Worm (Caenorhabditis elegans) whole organism, L3 larva: Measurements from ENCODE around the gene C07G1.15.

Source experiments
- R02D3.7 ChIP-seq: fragments of 150-350 bp; optimal IDR thresholded peaks from 2 replicates; lab custom pipeline; 2014; ENCODE audit warnings: missing biosample characterization, missing genetic modification characterization
- ama-1 ChIP-seq: fragments of 150-350 bp; optimal IDR thresholded peaks from 2 replicates; lab custom pipeline; 2018
- ceh-16 ChIP-seq: sonication (generic microtip); optimal IDR thresholded peaks from 2 replicates; lab custom pipeline; 2017; ENCODE audit warnings: missing biosample characterization, missing genetic modification characterization
- ceh-28 ChIP-seq: fragments of 150-350 bp; optimal IDR thresholded peaks from 2 replicates; lab custom pipeline; 2014; ENCODE audit warnings: missing biosample characterization, missing genetic modification reagents, missing genetic modification characterization
- ceh-9 ChIP-seq: sonication (generic microtip); optimal IDR thresholded peaks from 2 replicates; lab custom pipeline; 2018; ENCODE audit warnings: missing biosample characterization, missing genetic modification characterization
- egl-27 ChIP-seq: sonication (generic microtip); optimal IDR thresholded peaks from 4 replicates; lab custom pipeline; 2017; ENCODE audit warnings: missing biosample characterization, missing genetic modification reagents, missing genetic modification characterization
- elt-1 ChIP-seq: fragments of 150-350 bp; optimal IDR thresholded peaks from 2 replicates; lab custom pipeline; 2014; ENCODE audit warnings: missing biosample characterization, missing genetic modification characterization
- elt-2 ChIP-seq: sonication (generic microtip); optimal IDR thresholded peaks from 2 replicates; lab custom pipeline; 2016; ENCODE audit warnings: missing genetic modification reagents, mild to moderate bottlenecking, missing genetic modification characterization, missing compliant biosample characterization
- elt-3 ChIP-seq, 3 experiments: fragments of 150-350 bp in 1 of 3; sonication (generic microtip) in 2 of 3; optimal IDR thresholded peaks; 2 replicates in 2 of 3; 4 replicates in 1 of 3; lab custom pipeline; 2014 to 2017; ENCODE audit warnings: missing biosample characterization in 3 of 3, missing genetic modification characterization in 3 of 3
- eor-1 ChIP-seq, 2 experiments: fragments of 150-350 bp; optimal IDR thresholded peaks; 2 replicates each; lab custom pipeline; 2014 to 2018; ENCODE audit warnings: missing biosample characterization in 2 of 2, missing genetic modification characterization in 2 of 2
- fkh-10 ChIP-seq: sonication (generic microtip); optimal IDR thresholded peaks from 2 replicates; lab custom pipeline; 2017; ENCODE audit warnings: missing biosample characterization, missing genetic modification reagents, missing genetic modification characterization
- fkh-2 ChIP-seq: fragments of 150-350 bp; optimal IDR thresholded peaks from 2 replicates; lab custom pipeline; 2014; ENCODE audit warnings: missing biosample characterization, missing genetic modification reagents, missing genetic modification characterization
- jun-1 ChIP-seq: fragments of 150-350 bp; optimal IDR thresholded peaks from 2 replicates; lab custom pipeline; 2014; ENCODE audit warnings: missing biosample characterization, missing genetic modification reagents, missing genetic modification characterization
- lin-39 ChIP-seq: fragments of 150-350 bp; optimal IDR thresholded peaks from 2 replicates; lab custom pipeline; 2018; ENCODE audit warnings: missing biosample characterization, missing genetic modification reagents, missing genetic modification characterization
- lsy-12 ChIP-seq: sonication (generic microtip); optimal IDR thresholded peaks from 2 replicates; lab custom pipeline; 2016; ENCODE audit warnings: mild to moderate bottlenecking, missing genetic modification characterization, missing compliant biosample characterization
- mdl-1 ChIP-seq: fragments of 150-350 bp; optimal IDR thresholded peaks from 2 replicates; lab custom pipeline; 2014; ENCODE audit warnings: missing biosample characterization, missing genetic modification characterization
- mml-1 ChIP-seq: fragments of 150-350 bp; sonication (generic microtip); optimal IDR thresholded peaks from 3 replicates; lab custom pipeline; 2014; ENCODE audit warnings: missing biosample characterization, missing genetic modification characterization
- nhr-12 ChIP-seq: fragments of 150-350 bp; optimal IDR thresholded peaks from 2 replicates; lab custom pipeline; 2014; ENCODE audit warnings: missing biosample characterization, missing genetic modification characterization
- nhr-23 ChIP-seq: fragments of 150-350 bp; optimal IDR thresholded peaks from 2 replicates; lab custom pipeline; 2014; ENCODE audit warnings: missing biosample characterization, missing genetic modification reagents, missing genetic modification characterization
- nhr-237 ChIP-seq: fragments of 150-350 bp; optimal IDR thresholded peaks from 2 replicates; lab custom pipeline; 2014; ENCODE audit warnings: missing biosample characterization, missing genetic modification characterization
- nhr-25 ChIP-seq: sonication (generic microtip); optimal IDR thresholded peaks from 2 replicates; lab custom pipeline; 2017; ENCODE audit warnings: missing biosample characterization, missing genetic modification characterization
- nhr-67 ChIP-seq: fragments of 150-350 bp; optimal IDR thresholded peaks from 2 replicates; lab custom pipeline; 2014; ENCODE audit warnings: missing biosample characterization, missing genetic modification characterization
- nhr-76 ChIP-seq: fragments of 150-350 bp; sonication (generic microtip); optimal IDR thresholded peaks from 5 replicates; lab custom pipeline; 2014; ENCODE audit warnings: missing biosample characterization, missing genetic modification characterization
- pha-4 ChIP-seq: fragments of 150-350 bp; optimal IDR thresholded peaks from 2 replicates; lab custom pipeline; 2014; ENCODE audit warnings: missing biosample characterization, missing genetic modification reagents, missing genetic modification characterization
- pqm-1 ChIP-seq: fragments of 150-350 bp; optimal IDR thresholded peaks from 2 replicates; lab custom pipeline; 2017; ENCODE audit warnings: missing biosample characterization, missing genetic modification characterization, inconsistent platforms
- sea-2 ChIP-seq: fragments of 150-350 bp; sonication (generic microtip); optimal IDR thresholded peaks from 4 replicates; lab custom pipeline; 2014; ENCODE audit warnings: missing biosample characterization, missing genetic modification reagents, missing genetic modification characterization
- skn-1 ChIP-seq: fragments of 150-350 bp; optimal IDR thresholded peaks from 2 replicates; lab custom pipeline; 2014; ENCODE audit warnings: missing biosample characterization, missing genetic modification characterization
- snpc-4 ChIP-seq: fragments of 150-350 bp; optimal IDR thresholded peaks from 2 replicates; lab custom pipeline; 2014; ENCODE audit warnings: missing biosample characterization, missing genetic modification characterization
- unc-39 ChIP-seq: sonication (generic microtip); optimal IDR thresholded peaks from 4 replicates; lab custom pipeline; 2017; ENCODE audit warnings: missing biosample characterization, missing genetic modification characterization
- zag-1 ChIP-seq: fragments of 150-350 bp; optimal IDR thresholded peaks from 2 replicates; lab custom pipeline; 2014; ENCODE audit warnings: missing biosample characterization, missing genetic modification characterization
- ztf-11 ChIP-seq: fragments of 150-350 bp; optimal IDR thresholded peaks from 2 replicates; lab custom pipeline; 2014; ENCODE audit warnings: missing biosample characterization, missing genetic modification characterization

The C07G1.15 gene

DNA sequence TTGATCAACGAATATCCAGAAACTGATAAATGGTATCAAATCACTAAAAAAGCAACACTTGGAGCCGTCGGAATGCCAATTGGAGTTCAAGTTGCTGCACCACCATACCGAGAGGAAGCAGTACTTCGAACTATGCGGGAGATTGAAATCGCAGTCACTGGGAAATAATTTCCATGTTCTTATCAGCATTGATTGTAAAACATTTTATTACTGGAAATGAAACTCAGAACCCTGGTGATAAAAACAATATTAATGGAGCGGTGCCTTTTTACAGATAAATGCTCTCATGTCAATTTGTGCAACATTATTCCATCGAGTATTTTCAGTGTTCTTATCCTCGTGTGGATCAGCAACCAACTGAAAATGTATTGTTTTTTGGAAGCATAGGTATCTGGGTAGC, 8.0 kb upstream of the C07G1.15 start:
- peak; percentile 66 for TF ChIP-seq elt-2 (tag; lab: Kevin White, UChicago)
- no peak for TF ChIP-seq eor-1 (tag; optimal IDR thresholded peaks at IDR 0.05; lab: Kevin White, UChicago)
- TF ChIP-seq snpc-4 (tag; lab: Kevin White, UChicago) = no peak
- no peak for TF ChIP-seq elt-3 (tag; optimal IDR thresholded peaks at IDR 0.05; lab: Kevin White, UChicago)
- TF ChIP-seq egl-27 (tag; lab: Kevin White, UChicago) = no peak
- peak; percentile 59 for TF ChIP-seq pqm-1 (tag; lab: Kevin White, UChicago)
- no peak for TF ChIP-seq R02D3.7 (tag; lab: Kevin White, UChicago)

DNA sequence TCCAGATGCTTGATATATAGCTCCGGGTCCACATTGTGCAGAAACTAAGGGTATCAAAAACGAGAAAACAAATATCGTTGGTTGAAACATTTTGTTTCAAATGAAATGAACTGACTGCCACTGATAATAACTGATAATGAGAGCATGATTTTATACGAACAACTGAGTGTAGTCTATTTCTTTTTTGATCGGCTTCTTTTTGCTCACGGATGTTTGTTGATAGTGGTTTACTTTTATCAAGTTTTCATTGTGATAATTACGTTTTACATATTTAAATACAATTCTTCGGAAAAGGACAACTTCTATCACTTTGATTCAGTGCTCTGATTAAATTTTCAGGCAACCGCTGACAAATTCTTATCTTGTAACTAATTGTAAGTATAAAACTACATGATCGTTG, 6.1 kb upstream of the C07G1.15 start, which contains the start of gene clec-51:
Gene clec-51, minus strand, starts transcription at position 114 of the 400 bp plus-strand sequence.
- TF ChIP-seq nhr-25 (tag; lab: Kevin White, UChicago) = no peak
- no peak for TF ChIP-seq mml-1 (tag; lab: Kevin White, UChicago)
- peak; percentile 90 for TF ChIP-seq elt-2 (tag; lab: Kevin White, UChicago)
- TF ChIP-seq ceh-16 (tag; lab: Kevin White, UChicago) = no peak
- no peak for TF ChIP-seq ztf-11 (tag; lab: Kevin White, UChicago)
- peak; percentile 22 for TF ChIP-seq pha-4 (tag; lab: Kevin White, UChicago)
- peak; percentile 88 for TF ChIP-seq pqm-1 (tag; lab: Kevin White, UChicago)
- peak; percentile 47 for TF ChIP-seq jun-1 (tag; lab: Kevin White, UChicago)
- TF ChIP-seq, all 47 proteins: peak for 4

DNA sequence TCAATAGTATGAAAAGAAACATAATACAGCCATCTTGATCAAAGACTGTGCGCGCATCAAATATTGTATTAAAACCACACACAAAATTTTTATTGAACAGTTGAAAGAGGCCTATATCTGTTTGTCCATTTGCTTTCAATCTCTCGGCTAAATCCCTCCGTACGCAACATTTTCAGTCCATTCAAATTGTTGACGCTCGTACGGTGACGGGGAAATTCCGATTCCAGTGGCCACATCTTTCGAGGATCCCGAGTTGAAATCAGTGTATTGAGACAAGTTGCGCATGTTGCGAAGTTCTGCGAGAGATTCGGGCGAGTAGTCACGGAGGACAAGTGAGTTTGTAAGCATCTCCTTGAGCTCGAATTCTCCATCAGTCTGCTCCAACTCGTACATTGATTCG, 5.3 kb upstream of the C07G1.15 start:
- TF ChIP-seq nhr-76 (tag; lab: Kevin White, UChicago) (no peak), R02D3.7 (tag; lab: Kevin White, UChicago) (no peak), nhr-237 (tag; lab: Kevin White, UChicago) (no peak), fkh-2 (tag; lab: Kevin White, UChicago) (no peak)
- TF ChIP-seq, all 47 proteins: peak for 0

DNA sequence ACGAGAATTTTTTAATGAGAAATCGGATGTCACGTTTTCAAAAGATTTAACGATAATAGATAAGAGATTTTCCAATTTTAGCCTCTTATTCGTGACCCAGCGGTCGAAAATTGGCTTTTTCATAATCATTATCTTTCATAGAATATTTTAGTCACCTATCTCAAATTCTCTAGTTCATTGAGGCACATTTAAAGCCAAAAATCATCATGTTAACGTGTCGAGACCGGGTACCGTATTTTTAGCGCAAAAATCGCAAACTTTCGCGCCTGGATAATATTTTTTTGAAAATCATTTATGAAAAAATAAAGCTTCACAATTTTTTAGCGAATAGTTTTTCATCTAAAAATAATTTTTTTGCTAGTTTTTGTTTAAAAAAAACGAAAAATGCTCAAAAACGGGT, 3.8 kb upstream of the C07G1.15 start, which contains the start of gene B0218.7:
Gene B0218.7, minus strand, starts transcription at position 101 of the 400 bp plus-strand sequence.
- TF ChIP-seq lin-39 (tag; lab: Kevin White, UChicago) = no peak
- no peak for TF ChIP-seq ceh-9 (tag; lab: Kevin White, UChicago)
- no peak for TF ChIP-seq unc-39
- no peak for TF ChIP-seq ama-1 (lab: Kevin White, UChicago)
- TF ChIP-seq zag-1 (tag; lab: Kevin White, UChicago) = no peak
- TF ChIP-seq fkh-10 (GFP tag; lab: Kevin White, UChicago) = no peak
- no peak for TF ChIP-seq skn-1 (tag; lab: Kevin White, UChicago)
- no peak for TF ChIP-seq nhr-12 (tag; lab: Kevin White, UChicago)
- TF ChIP-seq lsy-12 (tag; lab: Kevin White, UChicago) = no peak
- TF ChIP-seq nhr-25 (tag; lab: Kevin White, UChicago) = no peak
- no peak for TF ChIP-seq sea-2 (GFP tag; lab: Kevin White, UChicago)
- no peak for TF ChIP-seq elt-1
- TF ChIP-seq fkh-2 (tag; lab: Kevin White, UChicago) = no peak
- TF ChIP-seq ztf-11 (tag; lab: Kevin White, UChicago) = no peak
- no peak for TF ChIP-seq nhr-67
- no peak for TF ChIP-seq mdl-1
- no peak for TF ChIP-seq eor-1 (tag; optimal IDR thresholded peaks at IDR 0.05; lab: Kevin White, UChicago)

DNA sequence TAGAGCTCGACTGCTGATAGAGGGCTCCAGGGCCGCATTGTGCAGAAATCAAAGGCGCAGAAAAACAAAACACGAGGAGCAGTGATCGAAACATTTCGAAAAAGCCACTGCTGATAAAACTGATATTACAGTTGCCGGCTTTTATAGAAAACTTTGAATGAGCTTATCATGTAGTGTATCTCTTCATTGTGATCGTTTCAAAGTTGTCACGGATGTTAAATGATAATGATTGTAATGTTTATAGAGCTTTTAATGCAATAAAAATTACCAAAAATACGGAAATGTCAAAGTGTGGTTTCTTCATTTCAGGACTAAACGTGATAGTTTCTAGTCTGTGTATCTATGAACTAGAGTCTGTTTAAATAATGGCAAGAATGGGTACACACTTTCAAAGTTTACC, 1.1 kb upstream of the C07G1.15 start, which contains the start of gene clec-52:
Gene clec-52, minus strand, starts transcription at position 101 of the 400 bp plus-strand sequence.
- TF ChIP-seq sea-2 (GFP tag; lab: Kevin White, UChicago) (no peak), elt-2 (tag; lab: Kevin White, UChicago) (peak; percentile 23)
- TF ChIP-seq, all 47 proteins: peak for 1

DNA sequence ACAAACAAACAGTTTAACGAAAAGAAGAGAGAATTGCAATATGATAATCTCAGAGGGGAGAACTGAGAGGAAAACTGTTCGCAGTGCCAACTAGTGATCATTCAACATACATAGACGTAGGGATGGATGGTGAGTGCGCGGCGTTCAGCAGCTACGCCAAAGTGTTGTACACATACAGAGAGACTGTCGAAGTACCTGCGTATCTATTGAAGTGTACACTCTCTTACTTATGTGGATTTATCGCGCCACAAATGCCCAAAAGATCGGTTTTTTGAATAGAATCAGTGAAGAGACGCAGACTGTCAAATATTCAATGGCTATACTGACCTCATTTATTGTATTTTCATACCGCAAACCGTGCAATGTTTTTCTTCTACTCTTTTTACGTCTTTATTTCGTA, 490 bp downstream of the C07G1.15 start:
- peak; percentile 90 for TF ChIP-seq nhr-23 (tag; lab: Kevin White, UChicago)
- TF ChIP-seq nhr-76 (tag; lab: Kevin White, UChicago) = no peak
- peak; percentile 79 for TF ChIP-seq nhr-25 (tag; lab: Kevin White, UChicago)
- peak; percentile 89 for TF ChIP-seq pha-4 (tag; lab: Kevin White, UChicago)
- TF ChIP-seq ceh-28 = peak; percentile 62
